Fruit fly (Drosophila melanogaster) whole organism, embryonic: Measurements from ENCODE around the gene CG13032.

Source experiments
- B-H1 ChIP-seq: fragments of 200-800 bp; sonication (Bioruptor generic); IDR thresholded peaks from 3 replicates; pipeline ENCODE4 v1.3.6; 2022; ENCODE audit warnings: missing biosample characterization, missing genetic modification characterization
- Blimp-1 ChIP-seq: fragments of 200-800 bp; sonication (Bioruptor generic); optimal IDR thresholded peaks from 3 replicates; lab custom pipeline; 2018; ENCODE audit warnings: missing biosample characterization, missing genetic modification characterization, mild to moderate bottlenecking, moderate library complexity, missing genetic modification reagents
- CG10209 ChIP-seq: fragments of 200-800 bp; sonication (Bioruptor generic); optimal IDR thresholded peaks from 3 replicates; lab custom pipeline; 2017; ENCODE audit warnings: missing biosample characterization, mild to moderate bottlenecking, missing genetic modification characterization, missing genetic modification reagents
- CG10959 ChIP-seq: fragments of 200-800 bp; sonication (Bioruptor generic); IDR thresholded peaks from 2 replicates; pipeline ENCODE4 v1.3.6; 2022; ENCODE audit warnings: missing biosample characterization, missing genetic modification characterization
- CG10979 ChIP-seq: fragments of 200-800 bp; sonication (Bioruptor generic); optimal IDR thresholded peaks from 2 replicates; lab custom pipeline; 2018; ENCODE audit warnings: missing biosample characterization, mild to moderate bottlenecking, missing genetic modification characterization, moderate library complexity
- CG11456 ChIP-seq: fragments of 200-800 bp; sonication (Bioruptor generic); IDR thresholded peaks from 3 replicates; pipeline ENCODE4 v1.3.6; 2022; ENCODE audit warnings: missing biosample characterization, missing genetic modification characterization
- CG12391 ChIP-seq: fragments of 200-800 bp; sonication (Bioruptor generic); optimal IDR thresholded peaks from 3 replicates; lab custom pipeline; 2018; ENCODE audit warnings: missing biosample characterization, mild to moderate bottlenecking, missing genetic modification characterization, moderate library complexity
- CG13424 ChIP-seq: fragments of 200-800 bp; sonication (Bioruptor generic); optimal IDR thresholded peaks from 2 replicates; lab custom pipeline; 2019; ENCODE audit warnings: missing biosample characterization, mild to moderate bottlenecking, missing genetic modification characterization, moderate library complexity
- CG15269 ChIP-seq: fragments of 200-800 bp; sonication (Bioruptor generic); optimal IDR thresholded peaks from 2 replicates; lab custom pipeline; 2018; ENCODE audit warnings: missing biosample characterization, mild to moderate bottlenecking, missing genetic modification characterization, moderate library complexity
- CG2120 ChIP-seq: fragments of 200-800 bp; sonication (Bioruptor generic); optimal IDR thresholded peaks from 3 replicates; lab custom pipeline; 2016; ENCODE audit warnings: missing biosample characterization, missing genetic modification characterization
- CG2712 ChIP-seq: fragments of 200-800 bp; optimal IDR thresholded peaks from 3 replicates; lab custom pipeline; 2019; ENCODE audit warnings: missing biosample characterization, mild to moderate bottlenecking, missing genetic modification characterization, moderate library complexity
- CG30020 ChIP-seq: fragments of 200-800 bp; optimal IDR thresholded peaks from 2 replicates; lab custom pipeline; 2019; ENCODE audit warnings: missing biosample characterization, mild to moderate bottlenecking, missing genetic modification characterization, moderate library complexity
- CG4820 ChIP-seq: fragments of 200-800 bp; sonication (Bioruptor generic); optimal IDR thresholded peaks from 3 replicates; lab custom pipeline; 2016; ENCODE audit warnings: missing biosample characterization, missing genetic modification characterization
- CG8924 ChIP-seq: fragments of 200-800 bp; optimal IDR thresholded peaks from 3 replicates; lab custom pipeline; 2019; ENCODE audit warnings: missing biosample characterization, mild to moderate bottlenecking, missing genetic modification characterization, moderate library complexity
- CG9437 ChIP-seq: fragments of 200-800 bp; sonication (Bioruptor generic); optimal IDR thresholded peaks from 2 replicates; lab custom pipeline; 2018; ENCODE audit warnings: missing biosample characterization, mild to moderate bottlenecking, missing genetic modification characterization
- CkIIα-i1 ChIP-seq: fragments of 200-800 bp; sonication (Bioruptor generic); IDR thresholded peaks from 2 replicates; pipeline ENCODE4 v1.3.6; 2022; ENCODE audit warnings: missing biosample characterization, missing genetic modification characterization
- Dad ChIP-seq: fragments of 200-800 bp; sonication (Bioruptor generic); optimal IDR thresholded peaks from 3 replicates; lab custom pipeline; 2016; ENCODE audit warnings: missing biosample characterization, missing genetic modification characterization
- Deaf1 ChIP-seq: fragments of 200-800 bp; optimal IDR thresholded peaks from 3 replicates; lab custom pipeline; 2019; ENCODE audit warnings: missing biosample characterization, mild to moderate bottlenecking, missing genetic modification characterization, moderate library complexity
- Dip3 ChIP-seq: fragments of 200-800 bp; sonication (Bioruptor generic); optimal IDR thresholded peaks from 3 replicates; lab custom pipeline; 2016; ENCODE audit warnings: missing biosample characterization, missing genetic modification characterization
- HLH3B ChIP-seq: fragments of 200-800 bp; sonication (Bioruptor generic); IDR thresholded peaks from 2 replicates; pipeline ENCODE4 v1.3.6; 2022; ENCODE audit warnings: missing biosample characterization, missing genetic modification characterization
- HLHmδ ChIP-seq: fragments of 200-800 bp; sonication (Bioruptor generic); optimal IDR thresholded peaks from 2 replicates; lab custom pipeline; 2018; ENCODE audit warnings: missing biosample characterization, mild to moderate bottlenecking, missing genetic modification characterization, moderate library complexity
- Hmx ChIP-seq: fragments of 200-800 bp; sonication (Bioruptor generic); optimal IDR thresholded peaks from 2 replicates; lab custom pipeline; 2016; ENCODE audit warnings: missing biosample characterization, missing genetic modification characterization
- Hr3 ChIP-seq: fragments of 200-800 bp; sonication (Bioruptor generic); optimal IDR thresholded peaks from 3 replicates; lab custom pipeline; 2016; ENCODE audit warnings: missing biosample characterization, missing genetic modification characterization
- Med ChIP-seq: fragments of 200-800 bp; sonication (Bioruptor generic); peaks from one replicate; lab custom pipeline; 2016; ENCODE audit warnings: missing biosample characterization, missing genetic modification characterization, mild to moderate bottlenecking, inconsistent platforms, moderate library complexity
- Nf-YA ChIP-seq: fragments of 200-800 bp; sonication (Bioruptor generic); IDR thresholded peaks from 2 replicates; pipeline ENCODE4 v1.3.6; 2022; ENCODE audit warnings: missing biosample characterization, missing genetic modification characterization
- PHDP ChIP-seq: fragments of 200-800 bp; sonication (Bioruptor generic); optimal IDR thresholded peaks from 3 replicates; lab custom pipeline; 2018; ENCODE audit warnings: missing biosample characterization, mild to moderate bottlenecking, missing genetic modification characterization, moderate library complexity
- Ptx1 ChIP-seq: fragments of 200-800 bp; sonication (Bioruptor generic); IDR thresholded peaks from 2 replicates; pipeline ENCODE4 v1.3.6; 2022; ENCODE audit warnings: missing biosample characterization, missing genetic modification characterization
- Ravus ChIP-seq: fragments of 200-800 bp; sonication (Bioruptor generic); IDR thresholded peaks from 2 replicates; pipeline ENCODE4 v1.3.6; 2022; ENCODE audit warnings: missing biosample characterization, missing genetic modification characterization
- ab ChIP-seq: fragments of 200-800 bp; sonication (Bioruptor generic); optimal IDR thresholded peaks from 2 replicates; lab custom pipeline; 2016; ENCODE audit warnings: missing biosample characterization, missing genetic modification characterization
- chif ChIP-seq, 2 experiments: fragments of 200-800 bp; sonication (Bioruptor generic); optimal IDR thresholded peaks; 3 replicates each; lab custom pipeline; 2016; ENCODE audit warnings: missing biosample characterization in 2 of 2, missing genetic modification characterization in 2 of 2
- chinmo ChIP-seq: fragments of 200-800 bp; sonication (Bioruptor generic); IDR thresholded peaks from 4 replicates; pipeline ENCODE4 v1.3.6; 2022; ENCODE audit warnings: missing biosample characterization, missing genetic modification characterization; ENCODE audit not compliant: partially characterized antibody
- corto ChIP-seq: fragments of 200-800 bp; sonication (Bioruptor generic); optimal IDR thresholded peaks from 2 replicates; lab custom pipeline; 2016; ENCODE audit warnings: missing biosample characterization, mild to moderate bottlenecking, missing genetic modification characterization, moderate library complexity
- croc ChIP-seq: fragments of 200-800 bp; sonication (Bioruptor generic); conservative IDR thresholded peaks from 3 replicates; pipeline ENCODE4 v1.3.6; 2022; ENCODE audit warnings: missing biosample characterization, missing genetic modification characterization
- cwo ChIP-seq: fragments of 200-800 bp; sonication (Bioruptor generic); optimal IDR thresholded peaks from 3 replicates; lab custom pipeline; 2017; ENCODE audit warnings: missing biosample characterization, missing genetic modification characterization, mild to moderate bottlenecking, moderate library complexity, missing genetic modification reagents
- dan ChIP-seq: fragments of 200-800 bp; sonication (Bioruptor generic); IDR thresholded peaks from 2 replicates; pipeline ENCODE4 v1.3.6; 2022; ENCODE audit warnings: missing biosample characterization, missing genetic modification characterization
- disco-r ChIP-seq: fragments of 200-800 bp; sonication (Bioruptor generic); optimal IDR thresholded peaks from 2 replicates; lab custom pipeline; 2016; ENCODE audit warnings: missing biosample characterization, missing genetic modification characterization
- dmrt11E ChIP-seq: fragments of 200-800 bp; sonication (Bioruptor generic); optimal IDR thresholded peaks from 3 replicates; lab custom pipeline; 2018; ENCODE audit warnings: missing biosample characterization, mild to moderate bottlenecking, missing genetic modification characterization, moderate library complexity
- dmrt99B ChIP-seq: fragments of 200-800 bp; sonication (Bioruptor generic); optimal IDR thresholded peaks from 2 replicates; lab custom pipeline; 2018; ENCODE audit warnings: missing biosample characterization, mild to moderate bottlenecking, missing genetic modification characterization, moderate library complexity
- dpn ChIP-seq, 2 experiments: fragments of 200-800 bp; sonication (Bioruptor generic); optimal IDR thresholded peaks; 3 replicates each; lab custom pipeline; 2016; ENCODE audit warnings: missing biosample characterization in 2 of 2, missing genetic modification characterization in 2 of 2
- ems ChIP-seq: fragments of 200-800 bp; sonication (Bioruptor generic); optimal IDR thresholded peaks from 3 replicates; lab custom pipeline; 2016; ENCODE audit warnings: missing biosample characterization, missing genetic modification characterization
- ewg ChIP-seq: fragments of 200-800 bp; sonication (Bioruptor generic); optimal IDR thresholded peaks from 3 replicates; lab custom pipeline; 2017; ENCODE audit warnings: mild to moderate bottlenecking, missing biosample characterization, missing genetic modification reagents, missing genetic modification characterization
- fd64A ChIP-seq: fragments of 200-800 bp; sonication (Bioruptor generic); optimal IDR thresholded peaks from 3 replicates; lab custom pipeline; 2018; ENCODE audit warnings: missing biosample characterization, mild to moderate bottlenecking, missing genetic modification characterization
- kay ChIP-seq: fragments of 200-800 bp; sonication (Bioruptor generic); optimal IDR thresholded peaks from 2 replicates; lab custom pipeline; 2016; ENCODE audit warnings: missing biosample characterization, missing genetic modification characterization
- lab ChIP-seq: fragments of 200-800 bp; sonication (Bioruptor generic); optimal IDR thresholded peaks from 3 replicates; lab custom pipeline; 2017; ENCODE audit warnings: missing biosample characterization, missing genetic modification characterization, mild to moderate bottlenecking, moderate library complexity, missing genetic modification reagents
- row ChIP-seq: fragments of 200-800 bp; sonication (Bioruptor generic); IDR thresholded peaks from 3 replicates; pipeline ENCODE4 v1.3.6; 2022; ENCODE audit warnings: missing biosample characterization, missing genetic modification characterization
- sens-2 ChIP-seq: fragments of 200-800 bp; sonication (Bioruptor generic); IDR thresholded peaks from 2 replicates; pipeline ENCODE4 v1.3.6; 2022; ENCODE audit warnings: missing biosample characterization, missing genetic modification characterization
- slp2 ChIP-seq: fragments of 200-800 bp; sonication (Bioruptor generic); optimal IDR thresholded peaks from 2 replicates; lab custom pipeline; 2016; ENCODE audit warnings: missing biosample characterization, missing genetic modification characterization
- sob ChIP-seq: fragments of 200-800 bp; sonication (Bioruptor generic); IDR thresholded peaks from 2 replicates; pipeline ENCODE4 v1.3.6; 2022; ENCODE audit warnings: missing biosample characterization, missing genetic modification characterization
- twi ChIP-seq: fragments of 200-800 bp; optimal IDR thresholded peaks from 2 replicates; lab custom pipeline; 2019; ENCODE audit warnings: missing biosample characterization, mild to moderate bottlenecking, missing genetic modification characterization, moderate library complexity
- zen ChIP-seq: fragments of 200-800 bp; sonication (Bioruptor generic); optimal IDR thresholded peaks from 3 replicates; lab custom pipeline; 2018; ENCODE audit warnings: missing biosample characterization, mild to moderate bottlenecking, missing genetic modification characterization, moderate library complexity

The CG13032 gene

dm6 chr3L:16635566-16636210, 38.1 kb upstream of the CG13032 start (continued):
- peak; percentile 4 for TF ChIP-seq CG2120 (GFP tag; lab: Kevin White, UChicago)
- peak; percentile 9 for TF ChIP-seq Blimp-1
- peak; percentile 44 for TF ChIP-seq CG15269 (tag; lab: Kevin White, UChicago)
- peak; percentile 25 for TF ChIP-seq CG10209
- peak; percentile 37 for TF ChIP-seq CG12391
- TF ChIP-seq HLHmδ (GFP tag; lab: Kevin White, UChicago): no peak
- peak; percentile 45 for TF ChIP-seq Ptx1 (GFP tag; lab: Robert Waterston, UW)
- TF ChIP-seq CG10959 (GFP tag; lab: Robert Waterston, UW): no peak
- TF ChIP-seq CG11456: no peak
- no peak for TF ChIP-seq CkIIα-i1 (GFP tag; lab: Robert Waterston, UW)
- TF ChIP-seq sens-2 (GFP tag; lab: Robert Waterston, UW): no peak
- no peak for TF ChIP-seq Deaf1 (tag; lab: Kevin White, UChicago)
- no peak for TF ChIP-seq cwo (GFP tag; lab: Kevin White, UChicago)
- TF ChIP-seq Ravus: no peak
- TF ChIP-seq Hmx: no peak
- peak; percentile 20; the same call in 1 of the 3 replicates for TF ChIP-seq croc (GFP tag; lab: Robert Waterston, UW)
- no peak for TF ChIP-seq ewg (GFP tag; lab: Kevin White, UChicago)
- no peak for TF ChIP-seq Dad (GFP tag; lab: Kevin White, UChicago)
- peak; percentile 12 for TF ChIP-seq PHDP (tag; lab: Kevin White, UChicago)
- TF ChIP-seq sob (GFP tag; lab: Robert Waterston, UW): 0 out of 2 replicates have a peak, but pooled peaks have one; percentile 18
- peak; percentile 11 for TF ChIP-seq Dip3 (GFP tag; lab: Kevin White, UChicago)
- TF ChIP-seq Med (GFP tag; lab: Kevin White, UChicago): peak; percentile 42
- TF ChIP-seq twi (tag; lab: Kevin White, UChicago): no peak
- TF ChIP-seq CG8924 (tag; lab: Kevin White, UChicago): peak; percentile 30
- no peak for TF ChIP-seq CG13424 (tag; lab: Kevin White, UChicago)
- TF ChIP-seq CG30020: no peak
- peak; percentile 6 for TF ChIP-seq dmrt11E (tag; lab: Kevin White, UChicago)
- peak; percentile 76 for TF ChIP-seq kay
- no peak for TF ChIP-seq fd64A (GFP tag; lab: Kevin White, UChicago)
- peak in 1 of 2 experiments; percentile 15 for TF ChIP-seq dpn (GFP tag; optimal IDR thresholded peaks at IDR 0.05; lab: Kevin White, UChicago)
- peak; percentile 16 for TF ChIP-seq dmrt99B (tag; lab: Kevin White, UChicago)
- peak; percentile 46 for TF ChIP-seq CG2712 (tag; lab: Kevin White, UChicago)
- TF ChIP-seq Hr3: peak; percentile 19
- peak; percentile 15 for TF ChIP-seq CG9437 (GFP tag; lab: Kevin White, UChicago)
- peak; percentile 54; the same call in 2 of the 3 replicates for TF ChIP-seq row (GFP tag; lab: Robert Waterston, UW)
- TF ChIP-seq chinmo (GFP tag; lab: Robert Waterston, UW): no peak
- no peak for TF ChIP-seq CG4820 (GFP tag; lab: Kevin White, UChicago)
- TF ChIP-seq ab: no peak
- peak; percentile 41 for TF ChIP-seq lab (GFP tag; lab: Kevin White, UChicago)
- peak; percentile 49 for TF ChIP-seq CG10979 (tag; lab: Kevin White, UChicago)
- no peak for TF ChIP-seq Nf-YA (GFP tag; lab: Robert Waterston, UW)
- TF ChIP-seq ems (GFP tag; lab: Kevin White, UChicago): no peak
- TF ChIP-seq B-H1 (GFP tag; lab: Robert Waterston, UW): no peak
- no peak for TF ChIP-seq disco-r (GFP tag; lab: Kevin White, UChicago)
- no peak for TF ChIP-seq zen (tag; lab: Kevin White, UChicago)
- TF ChIP-seq dan (GFP tag; lab: Robert Waterston, UW): no peak
- TF ChIP-seq slp2 (GFP tag; lab: Kevin White, UChicago): no peak
- TF ChIP-seq HLH3B (GFP tag; lab: Robert Waterston, UW): 0 out of 2 replicates have a peak, but pooled peaks have one; percentile 4
- no peak for TF ChIP-seq corto
- TF ChIP-seq chif (GFP tag; optimal IDR thresholded peaks at IDR 0.05; lab: Kevin White, UChicago): peak in 1 of 2 experiments; percentile 6
